Worm (Caenorhabditis elegans) whole organism, L4 larva: ENCODE data around the gene F13B6.3.

Experiments used
- D1046.2 ChIP-seq: fragments of 200-800 bp; sonication (Bioruptor generic); IDR thresholded peaks from 2 replicates; pipeline ENCODE4 v1.3.6; 2022; ENCODE audit warnings: missing genetic modification characterization, missing compliant biosample characterization
- F26F4.8 ChIP-seq: fragments of 200-800 bp; sonication (Bioruptor generic); conservative IDR thresholded peaks from 2 replicates; pipeline ENCODE4 v1.3.6; 2022; ENCODE audit warnings: missing genetic modification characterization, missing compliant biosample characterization
- F37D6.2 ChIP-seq: sonication (generic microtip); optimal IDR thresholded peaks from 2 replicates; lab custom pipeline; 2016; ENCODE audit warnings: mild to moderate bottlenecking, missing genetic modification characterization, missing compliant biosample characterization
- F49E8.2 ChIP-seq: sonication (generic microtip); optimal IDR thresholded peaks from 2 replicates; lab custom pipeline; 2016; ENCODE audit warnings: missing compliant biosample characterization, mild to moderate bottlenecking, missing genetic modification characterization, borderline replicate concordance
- R02D3.7 ChIP-seq: fragments of 150-350 bp; sonication (generic microtip); optimal IDR thresholded peaks from 3 replicates; lab custom pipeline; 2014; ENCODE audit warnings: missing biosample characterization, missing genetic modification characterization
- Y105C5A.15 ChIP-seq: fragments of 200-800 bp; sonication (Bioruptor generic); IDR thresholded peaks from 2 replicates; pipeline ENCODE4 v1.3.6; 2022; ENCODE audit warnings: missing genetic modification characterization, missing compliant biosample characterization
- Y48G9A.11 ChIP-seq: fragments of 200-800 bp; sonication (Bioruptor generic); IDR thresholded peaks from 2 replicates; pipeline ENCODE4 v1.3.6; 2022; ENCODE audit warnings: missing genetic modification reagents, missing genetic modification characterization, missing compliant biosample characterization
- Y5F2A.4 ChIP-seq: fragments of 200-800 bp; sonication (Bioruptor generic); optimal IDR thresholded peaks from 2 replicates; lab custom pipeline; 2018; ENCODE audit warnings: mild to moderate bottlenecking, missing genetic modification characterization, missing compliant biosample characterization
- ZK337.2 ChIP-seq: fragments of 200-800 bp; sonication (Bioruptor generic); IDR thresholded peaks from 2 replicates; pipeline ENCODE4 v1.3.6; 2022; ENCODE audit warnings: missing genetic modification reagents, missing genetic modification characterization, missing compliant biosample characterization
- aha-1 ChIP-seq: fragments of 150-350 bp; peaks from one replicate; lab custom pipeline; 2014; ENCODE audit warnings: missing biosample characterization, missing genetic modification characterization
- arid-1 ChIP-seq: fragments of 200-800 bp; sonication (Bioruptor generic); conservative IDR thresholded peaks from 2 replicates; pipeline ENCODE4 v1.3.6; 2022; ENCODE audit warnings: missing genetic modification reagents, missing genetic modification characterization, missing compliant biosample characterization
- ceh-28 ChIP-seq: fragments of 150-350 bp; optimal IDR thresholded peaks from 2 replicates; lab custom pipeline; 2014; ENCODE audit warnings: missing biosample characterization, missing genetic modification reagents, missing genetic modification characterization
- ceh-32 ChIP-seq: sonication (generic microtip); optimal IDR thresholded peaks from 2 replicates; lab custom pipeline; 2016; ENCODE audit warnings: mild to moderate bottlenecking, missing genetic modification characterization, missing compliant biosample characterization; ENCODE audit not compliant: poor library complexity
- ceh-82 ChIP-seq: sonication (generic microtip); optimal IDR thresholded peaks from 2 replicates; lab custom pipeline; 2017; ENCODE audit warnings: missing biosample characterization, missing genetic modification characterization
- daf-16 ChIP-seq, 3 experiments: sonication (generic microtip); optimal IDR thresholded peaks; 2 replicates each; lab custom pipeline; 2016 to 2017; ENCODE audit warnings: missing genetic modification characterization in 3 of 3, missing genetic modification reagents in 3 of 3, mild to moderate bottlenecking in 2 of 3, missing compliant biosample characterization in 2 of 3, missing biosample characterization in 1 of 3, moderate library complexity in 1 of 3
- daf-19 ChIP-seq: fragments of 200-800 bp; sonication (Bioruptor generic); conservative IDR thresholded peaks from 2 replicates; pipeline ENCODE4 v1.3.6; 2022; ENCODE audit warnings: missing genetic modification characterization, missing compliant biosample characterization
- daf-8 ChIP-seq: fragments of 200-800 bp; sonication (Bioruptor generic); IDR thresholded peaks from 2 replicates; pipeline ENCODE4 v1.3.6; 2022; ENCODE audit warnings: missing genetic modification characterization, missing compliant biosample characterization
- dmd-6 ChIP-seq: fragments of 200-800 bp; sonication (Bioruptor generic); IDR thresholded peaks from 2 replicates; pipeline ENCODE4 v1.3.6; 2022; ENCODE audit warnings: missing genetic modification reagents, missing genetic modification characterization, missing compliant biosample characterization
- dmd-8 ChIP-seq: fragments of 200-800 bp; sonication (Bioruptor generic); IDR thresholded peaks from 2 replicates; pipeline ENCODE4 v1.3.6; 2022; ENCODE audit warnings: missing genetic modification characterization, missing compliant biosample characterization
- dpl-1 ChIP-seq: fragments of 150-350 bp; optimal IDR thresholded peaks from 2 replicates; lab custom pipeline; 2014; ENCODE audit warnings: missing biosample characterization, missing genetic modification reagents, missing genetic modification characterization
- dve-1 ChIP-seq: sonication (generic microtip); optimal IDR thresholded peaks from 2 replicates; lab custom pipeline; 2017; ENCODE audit warnings: antibody characterized with exemption, mild to moderate bottlenecking, missing genetic modification characterization, missing compliant biosample characterization; ENCODE audit not compliant: insufficient read depth
- hif-1 ChIP-seq, 2 experiments: sonication (generic microtip); optimal IDR thresholded peaks; 2 replicates each; lab custom pipeline; 2016 to 2017; ENCODE audit warnings: missing compliant biosample characterization in 2 of 2, missing genetic modification characterization in 2 of 2, missing genetic modification reagents in 2 of 2, missing genotype in 2 of 2, mild to moderate bottlenecking in 1 of 2
- jun-1 ChIP-seq: fragments of 150-350 bp; optimal IDR thresholded peaks from 2 replicates; lab custom pipeline; 2014; ENCODE audit warnings: missing biosample characterization, missing genetic modification reagents, missing genetic modification characterization
- lsy-2 ChIP-seq, 2 experiments: fragments of 150-350 bp in 1 of 2; sonication (generic microtip) in 1 of 2; optimal IDR thresholded peaks; 2 replicates each; lab custom pipeline; 2014 to 2017; ENCODE audit warnings: missing biosample characterization in 2 of 2, missing genetic modification characterization in 2 of 2
- madf-9 ChIP-seq: fragments of 200-800 bp; sonication (Bioruptor generic); conservative IDR thresholded peaks from 2 replicates; pipeline ENCODE4 v1.3.6; 2022; ENCODE audit warnings: missing genetic modification reagents, missing genetic modification characterization, missing compliant biosample characterization
- mdl-1 ChIP-seq, 2 experiments: fragments of 150-350 bp in 1 of 2; sonication (generic microtip) in 1 of 2; optimal IDR thresholded peaks; 2 replicates each; lab custom pipeline; 2014 to 2017; ENCODE audit warnings: missing biosample characterization in 2 of 2, missing genetic modification characterization in 2 of 2
- mdt-29 ChIP-seq: fragments of 200-800 bp; sonication (Bioruptor generic); IDR thresholded peaks from 2 replicates; pipeline ENCODE4 v1.3.6; 2022; ENCODE audit warnings: missing genetic modification reagents, missing genetic modification characterization, missing compliant biosample characterization
- mxl-2 ChIP-seq: fragments of 200-800 bp; sonication (Bioruptor generic); conservative IDR thresholded peaks from 2 replicates; pipeline ENCODE4 v1.3.6; 2022; ENCODE audit warnings: missing genetic modification reagents, missing genetic modification characterization, missing compliant biosample characterization
- nhr-102 ChIP-seq: sonication (generic microtip); optimal IDR thresholded peaks from 2 replicates; lab custom pipeline; 2016; ENCODE audit warnings: mild to moderate bottlenecking, missing genetic modification characterization, moderate library complexity, missing compliant biosample characterization
- nhr-237 ChIP-seq: sonication (generic microtip); optimal IDR thresholded peaks from 2 replicates; lab custom pipeline; 2017; ENCODE audit warnings: missing biosample characterization, missing genetic modification characterization
- nhr-28 ChIP-seq: fragments of 150-350 bp; optimal IDR thresholded peaks from 2 replicates; lab custom pipeline; 2014; ENCODE audit warnings: missing biosample characterization, missing genetic modification characterization
- nhr-41 ChIP-seq: fragments of 200-800 bp; sonication (Bioruptor generic); IDR thresholded peaks from 2 replicates; pipeline ENCODE4 v1.3.6; 2022; ENCODE audit warnings: missing genetic modification reagents, missing genetic modification characterization, missing compliant biosample characterization
- nhr-42 ChIP-seq: fragments of 200-800 bp; sonication (Bioruptor generic); IDR thresholded peaks from 2 replicates; pipeline ENCODE4 v1.3.6; 2022; ENCODE audit warnings: missing genetic modification characterization, missing compliant biosample characterization
- nhr-48 ChIP-seq: sonication (generic microtip); optimal IDR thresholded peaks from 2 replicates; lab custom pipeline; 2016; ENCODE audit warnings: mild to moderate bottlenecking, missing genetic modification characterization, missing compliant biosample characterization
- pha-4 ChIP-seq, 2 experiments: fragments of 150-350 bp in 1 of 2; fragments of 200-800 bp in 1 of 2; sonication (Bioruptor generic) in 1 of 2; IDR thresholded peaks in 1 of 2; optimal IDR thresholded peaks in 1 of 2; 2 replicates each; pipeline versions ENCODE4 v1.3.6 to Lab custom; 2014 to 2022; ENCODE audit warnings: missing genetic modification characterization in 2 of 2, missing genetic modification reagents in 2 of 2, missing biosample characterization in 1 of 2, missing compliant biosample characterization in 1 of 2
- php-3 ChIP-seq: fragments of 200-800 bp; sonication (Bioruptor generic); IDR thresholded peaks from 2 replicates; pipeline ENCODE4 v1.3.6; 2022; ENCODE audit warnings: missing genetic modification reagents, missing genetic modification characterization, missing compliant biosample characterization
- pqm-1 ChIP-seq: sonication (generic microtip); optimal IDR thresholded peaks from 2 replicates; lab custom pipeline; 2017; ENCODE audit warnings: missing biosample characterization, missing genetic modification characterization
- rbr-2 ChIP-seq: sonication (generic microtip); optimal IDR thresholded peaks from 2 replicates; lab custom pipeline; 2016; ENCODE audit warnings: missing genotype, missing genetic modification characterization, missing compliant biosample characterization
- skn-1 ChIP-seq: fragments of 150-350 bp; optimal IDR thresholded peaks from 2 replicates; lab custom pipeline; 2014; ENCODE audit warnings: missing biosample characterization, missing genetic modification characterization
- snpc-4 ChIP-seq: fragments of 150-350 bp; optimal IDR thresholded peaks from 2 replicates; lab custom pipeline; 2014; ENCODE audit warnings: missing biosample characterization, missing genetic modification characterization
- tra-1 ChIP-seq: fragments of 200-800 bp; sonication (Bioruptor generic); IDR thresholded peaks from 2 replicates; pipeline ENCODE4 v1.3.6; 2022; ENCODE audit warnings: missing genetic modification reagents, missing genetic modification characterization, missing compliant biosample characterization
- unc-39 ChIP-seq: sonication (generic microtip); optimal IDR thresholded peaks from 2 replicates; lab custom pipeline; 2017; ENCODE audit warnings: missing biosample characterization, missing genetic modification characterization
- zag-1 ChIP-seq: fragments of 150-350 bp; optimal IDR thresholded peaks from 2 replicates; lab custom pipeline; 2014; ENCODE audit warnings: missing biosample characterization, missing genetic modification characterization
- zfp-3 ChIP-seq: fragments of 200-800 bp; sonication (Bioruptor generic); conservative IDR thresholded peaks from 2 replicates; pipeline ENCODE4 v1.3.6; 2022; ENCODE audit warnings: missing genetic modification reagents, missing genetic modification characterization, missing compliant biosample characterization
- ztf-11 ChIP-seq: fragments of 150-350 bp; optimal IDR thresholded peaks from 2 replicates; lab custom pipeline; 2014; ENCODE audit warnings: missing biosample characterization, missing genetic modification characterization
- ztf-7 ChIP-seq: fragments of 150-350 bp; optimal IDR thresholded peaks from 2 replicates; lab custom pipeline; 2014; ENCODE audit warnings: missing biosample characterization, missing genetic modification characterization

The F13B6.3 gene

ce11 chrIV:7503322-7503721 is 37.6 kb upstream of the F13B6.3 start, which contains the start of gene glt-6:
TSS of gene glt-6 (plus strand) at chrIV:7503622.
- TF ChIP-seq Y105C5A.15 (GFP tag; lab: Robert Waterston, UW) = no peak
- no peak for TF ChIP-seq dmd-6 (GFP tag; lab: Robert Waterston, UW)
- TF ChIP-seq ceh-32 (tag; lab: Kevin White, UChicago) = no peak

ce11 chrIV:7501337-7501736 is 35.6 kb upstream of the F13B6.3 start, which contains the start of gene F55G1.15:
TSS of gene F55G1.15 (minus strand) at chrIV:7501437.
- TF ChIP-seq aha-1 (no peak), ZK337.2 (GFP tag; lab: Robert Waterston, UW) (no peak), ztf-7 (tag; lab: Kevin White, UChicago) (no peak), rbr-2 (tag; lab: Kevin White, UChicago) (no peak), madf-9 (no peak), Y105C5A.15 (GFP tag; lab: Robert Waterston, UW) (no peak), D1046.2 (GFP tag; lab: Robert Waterston, UW) (no peak), nhr-42 (no peak), daf-16 (GFP tag; optimal IDR thresholded peaks at IDR 0.05; lab: Kevin White, UChicago) (no peak), daf-16 (tag; optimal IDR thresholded peaks at IDR 0.05; lab: Kevin White, UChicago) (peak; percentile 20), pqm-1 (tag; lab: Kevin White, UChicago) (peak; percentile 1), dve-1 (peak; percentile 8), tra-1 (GFP tag; lab: Robert Waterston, UW) (no peak), lsy-2 (tag; optimal IDR thresholded peaks at IDR 0.05; lab: Kevin White, UChicago) (no peak), nhr-48 (tag; lab: Kevin White, UChicago) (no peak), nhr-28 (tag; lab: Kevin White, UChicago) (no peak), php-3 (peak; percentile 74), dmd-6 (GFP tag; lab: Robert Waterston, UW) (peak; percentile 39; the same call in 1 of the 2 replicates)

- TF ChIP-seq nhr-42 (no peak), ceh-82 (tag; lab: Kevin White, UChicago) (no peak), nhr-102 (no peak), unc-39 (no peak), mdt-29 (no peak), hif-1 (tag; optimal IDR thresholded peaks at IDR 0.05; lab: Kevin White, UChicago) (no peak), aha-1 (no peak), nhr-237 (tag; lab: Kevin White, UChicago) (no peak), dpl-1 (GFP tag; lab: Kevin White, UChicago) (no peak), ztf-11 (tag; lab: Kevin White, UChicago) (no peak), nhr-41 (GFP tag; lab: Robert Waterston, UW) (no peak), mdl-1 (tag; optimal IDR thresholded peaks at IDR 0.05; lab: Kevin White, UChicago) (no peak), daf-8 (no peak), R02D3.7 (tag; lab: Kevin White, UChicago) (no peak), F49E8.2 (tag; lab: Kevin White, UChicago) (no peak), Y48G9A.11 (GFP tag; lab: Robert Waterston, UW) (no peak), Y5F2A.4 (GFP tag; lab: Kevin White, UChicago) (no peak), F37D6.2 (tag; lab: Kevin White, UChicago) (no peak), mxl-2 (GFP tag; lab: Robert Waterston, UW) (no peak), php-3 (no peak)
These were observed 35.2 kb upstream of the F13B6.3 start for ce11 chrIV:7500924-7501323.

- peak; percentile 14 for TF ChIP-seq dve-1
- 0 out of 2 replicates have a peak, but pooled peaks have one; percentile 33 for TF ChIP-seq arid-1 (GFP tag; lab: Robert Waterston, UW)
- TF ChIP-seq dmd-8 (GFP tag; lab: Robert Waterston, UW) = 0 out of 2 replicates have a peak, but pooled peaks have one; percentile 15
- no peak for TF ChIP-seq pha-4 (GFP tag; IDR thresholded peaks at IDR 0.05; lab: Robert Waterston, UW)
- no peak for TF ChIP-seq pha-4 (tag; optimal IDR thresholded peaks at IDR 0.05; lab: Kevin White, UChicago)
- TF ChIP-seq daf-16 (GFP tag; optimal IDR thresholded peaks at IDR 0.05; lab: Kevin White, UChicago) = peak in 1 of 2 experiments; percentile 19
- TF ChIP-seq daf-16 (tag; optimal IDR thresholded peaks at IDR 0.05; lab: Kevin White, UChicago) = no peak
- TF ChIP-seq F26F4.8 (GFP tag; lab: Robert Waterston, UW) = peak; percentile 61; the same call in 1 of the 2 replicates
- no peak for TF ChIP-seq mxl-2 (GFP tag; lab: Robert Waterston, UW)
- TF ChIP-seq zag-1 (tag; lab: Kevin White, UChicago) = no peak
- peak; percentile 55 for TF ChIP-seq aha-1
- no peak for TF ChIP-seq skn-1
- 0 out of 2 replicates have a peak, but pooled peaks have one; percentile 18 for TF ChIP-seq daf-19
- no peak for TF ChIP-seq ceh-28 (tag; lab: Kevin White, UChicago)
- peak; percentile 49 for TF ChIP-seq snpc-4 (tag; lab: Kevin White, UChicago)
- TF ChIP-seq zfp-3 = no peak
- TF ChIP-seq jun-1 (tag; lab: Kevin White, UChicago) = no peak
These were observed 33.5 kb upstream of the F13B6.3 start for ce11 chrIV:7499302-7499701.
